Fruit fly (Drosophila melanogaster): ENCODE results near the gene DIP-gamma.
A peak's percentile ranks its signal among the peaks of the same experiment; 100 is the strongest.

The DIP-gamma gene

dm6 chr3R:28880066-28880842 lies 89.9 kb downstream of the DIP-gamma start, which contains the start of the genes Nepl19 and Nepl20 (continued):
- TF ChIP-seq dmrt11E (tag; optimal IDR thresholded peaks at IDR 0.05): peak; percentile 81
- TF ChIP-seq CG42726 (GFP tag; IDR thresholded peaks at IDR 0.05; ENCODE audit: partially characterized antibody): no peak
- TF ChIP-seq CG10147 (GFP tag; optimal IDR thresholded peaks at IDR 0.05): peak; percentile 53
- TF ChIP-seq Optix (GFP tag; IDR thresholded peaks at IDR 0.05): peak; percentile 82
- peak; percentile 34 to 78 for TF ChIP-seq dpn (GFP tag; optimal IDR thresholded peaks at IDR 0.05)
- no peak for TF ChIP-seq Opbp (GFP tag; IDR thresholded peaks at IDR 0.05; ENCODE audit: partially characterized antibody)
- peak; percentile 58 for TF ChIP-seq sim (GFP tag; IDR thresholded peaks at IDR 0.05)
- TF ChIP-seq CG2120 (GFP tag; optimal IDR thresholded peaks at IDR 0.05): peak; percentile 87
- TF ChIP-seq fd96Cb (tag; optimal IDR thresholded peaks at IDR 0.05): peak; percentile 77
- no peak for TF ChIP-seq abd-A (tag; optimal IDR thresholded peaks at IDR 0.05)
- peak; percentile 82 for TF ChIP-seq CG31441 (GFP tag; IDR thresholded peaks at IDR 0.05)
- peak; percentile 71 for TF ChIP-seq ATbp (GFP tag; optimal IDR thresholded peaks at IDR 0.05)
- TF ChIP-seq tap (tag; optimal IDR thresholded peaks at IDR 0.05): peak; percentile 67
- TF ChIP-seq tna (GFP tag; IDR thresholded peaks at IDR 0.05; ENCODE audit: partially characterized antibody): no peak
- peak; percentile 48 for TF ChIP-seq Usf (GFP tag; optimal IDR thresholded peaks at IDR 0.05)
- peak; percentile 79 for TF ChIP-seq CG11560 (tag; IDR thresholded peaks at IDR 0.05)
- TF ChIP-seq D19A (tag; optimal IDR thresholded peaks at IDR 0.05): peak; percentile 70
- TF ChIP-seq CG13287 (GFP tag; IDR thresholded peaks at IDR 0.05; ENCODE audit: partially characterized antibody): no peak
- TF ChIP-seq da (GFP tag; optimal IDR thresholded peaks at IDR 0.05): no peak
- TF ChIP-seq sens-2 (GFP tag; IDR thresholded peaks at IDR 0.05): peak; percentile 66
- TF ChIP-seq lilli (GFP tag; optimal IDR thresholded peaks at IDR 0.05): peak; percentile 82
- TF ChIP-seq CG8359 (GFP tag; optimal IDR thresholded peaks at IDR 0.05; ENCODE audit: borderline replicate concordance): peak; percentile 55
- no peak for TF ChIP-seq sqz (GFP tag; optimal IDR thresholded peaks at IDR 0.05)
- TF ChIP-seq crp (GFP tag; optimal IDR thresholded peaks at IDR 0.05): peak in 1 of 2 experiments; percentile 9
- peak; percentile 87 for TF ChIP-seq ara (GFP tag; IDR thresholded peaks at IDR 0.05)
- TF ChIP-seq pzg (GFP tag; optimal IDR thresholded peaks at IDR 0.05): peak; percentile 3
- peak; percentile 79 for TF ChIP-seq Oli (tag; optimal IDR thresholded peaks at IDR 0.05)
- TF ChIP-seq z (GFP tag; IDR thresholded peaks at IDR 0.05): 0 out of 3 replicates have a peak, but pooled peaks have one; percentile 16
- peak; percentile 91 for TF ChIP-seq Med (GFP tag)
- peak; percentile 58; the same call in 3 of the 4 replicates for TF ChIP-seq Gug (GFP tag; IDR thresholded peaks at IDR 0.05)
- TF ChIP-seq ind (GFP tag; optimal IDR thresholded peaks at IDR 0.05): peak; percentile 79
- TF ChIP-seq Dll (GFP tag; IDR thresholded peaks at IDR 0.05; ENCODE audit: partially characterized antibody): 0 out of 4 replicates have a peak, but pooled peaks have one; percentile 43
- TF ChIP-seq Hr39 (optimal IDR thresholded peaks at IDR 0.05): no peak
- peak; percentile 33 for TF ChIP-seq CG3995 (GFP tag; optimal IDR thresholded peaks at IDR 0.05)
- peak; percentile 65 for TF ChIP-seq B-H1 (GFP tag; IDR thresholded peaks at IDR 0.05)
- peak; percentile 36 for TF ChIP-seq CG16863 (GFP tag; optimal IDR thresholded peaks at IDR 0.05)
- TF ChIP-seq ems (GFP tag; optimal IDR thresholded peaks at IDR 0.05): peak; percentile 63
- TF ChIP-seq BtbVII (GFP tag; optimal IDR thresholded peaks at IDR 0.05): peak; percentile 75
- TF ChIP-seq CG30431 (GFP tag; optimal IDR thresholded peaks at IDR 0.05): peak; percentile 70
- TF ChIP-seq CG17568 (GFP tag; optimal IDR thresholded peaks at IDR 0.05): no peak
- TF ChIP-seq CG16779 (GFP tag; IDR thresholded peaks at IDR 0.05): peak; percentile 62; the same call in 1 of the 2 replicates
- no peak for TF ChIP-seq amos (GFP tag; IDR thresholded peaks at IDR 0.05; ENCODE audit: partially characterized antibody)
- peak; percentile 24 for TF ChIP-seq CG4707 (GFP tag; optimal IDR thresholded peaks at IDR 0.05)
- peak; percentile 44 for TF ChIP-seq Deaf1 (tag; optimal IDR thresholded peaks at IDR 0.05)
- peak; percentile 81 for TF ChIP-seq HHEX (GFP tag; optimal IDR thresholded peaks at IDR 0.05)
- TF ChIP-seq ro (GFP tag; IDR thresholded peaks at IDR 0.05): no peak
- peak; percentile 84 for TF ChIP-seq slbo (GFP tag; IDR thresholded peaks at IDR 0.05)
- TF ChIP-seq CG6854 (GFP tag; optimal IDR thresholded peaks at IDR 0.05): peak; percentile 37

Data from whole organism, embryonic.